Fruit fly (Drosophila melanogaster): ENCODE results near the gene Cmpk.

Cmpk gene

dm6 chr3R:26072477-26072876 lies 17.2 kb upstream of the Cmpk start (continued):
- TF ChIP-seq CG34224 (GFP tag; IDR thresholded peaks at IDR 0.05; ENCODE audit: partially characterized antibody) (no peak), CG11456 (GFP tag; IDR thresholded peaks at IDR 0.05) (0 out of 3 replicates have a peak, but pooled peaks have one; percentile 26), Fer1 (GFP tag; optimal IDR thresholded peaks at IDR 0.05) (no peak), ssp (GFP tag; IDR thresholded peaks at IDR 0.05) (0 out of 2 replicates have a peak, but pooled peaks have one; percentile 7), CG9817 (tag; optimal IDR thresholded peaks at IDR 0.05) (no peak), CG34422 (GFP tag; IDR thresholded peaks at IDR 0.05) (0 out of 3 replicates have a peak, but pooled peaks have one; percentile 47), sisA (GFP tag; IDR thresholded peaks at IDR 0.05) (0 out of 2 replicates have a peak, but pooled peaks have one; percentile 16), CG15011 (GFP tag; optimal IDR thresholded peaks at IDR 0.05) (no peak), gcm2 (GFP tag; optimal IDR thresholded peaks at IDR 0.05) (no peak), sd (tag; optimal IDR thresholded peaks at IDR 0.05) (no peak), CG11723 (GFP tag; optimal IDR thresholded peaks at IDR 0.05) (no peak), kay (GFP tag; optimal IDR thresholded peaks at IDR 0.05) (no peak), yki (optimal IDR thresholded peaks at IDR 0.05) (no peak), Dad (GFP tag; optimal IDR thresholded peaks at IDR 0.05) (no peak), CG7372 (GFP tag; IDR thresholded peaks at IDR 0.05) (no peak), CG11504 (tag; optimal IDR thresholded peaks at IDR 0.05) (peak; percentile 39), CG7357 (GFP tag; IDR thresholded peaks at IDR 0.05) (no peak), Poxn (GFP tag; IDR thresholded peaks at IDR 0.05) (no peak), Hr51 (GFP tag; optimal IDR thresholded peaks at IDR 0.05) (no peak), trem (tag; optimal IDR thresholded peaks at IDR 0.05) (no peak), klu (GFP tag; IDR thresholded peaks at IDR 0.05) (no peak), CG9215 (GFP tag; IDR thresholded peaks at IDR 0.05) (no peak), Xbp1 (GFP tag; optimal IDR thresholded peaks at IDR 0.05) (no peak), CTCF (GFP tag; optimal IDR thresholded peaks at IDR 0.05) (no peak), gsb-n (tag; optimal IDR thresholded peaks at IDR 0.05) (peak; percentile 10), Mes4 (GFP tag; optimal IDR thresholded peaks at IDR 0.05) (no peak), slp2 (GFP tag; optimal IDR thresholded peaks at IDR 0.05) (no peak), grau (tag; optimal IDR thresholded peaks at IDR 0.05) (no peak), nerfin-1 (tag; optimal IDR thresholded peaks at IDR 0.05) (no peak), Bdp1 (GFP tag; optimal IDR thresholded peaks at IDR 0.05) (no peak), trh (GFP tag; optimal IDR thresholded peaks at IDR 0.05) (no peak), ap (GFP tag; IDR thresholded peaks at IDR 0.05) (peak; percentile 34; the same call in 1 of the 2 replicates), sob (GFP tag; IDR thresholded peaks at IDR 0.05) (no peak), CG13775 (GFP tag; optimal IDR thresholded peaks at IDR 0.05) (no peak), Gug (GFP tag; IDR thresholded peaks at IDR 0.05) (no peak; the same call in 3 of the 4 replicates), jumu (GFP tag; optimal IDR thresholded peaks at IDR 0.05) (no peak), luna (GFP tag; optimal IDR thresholded peaks at IDR 0.05) (no peak), CG30020 (tag; optimal IDR thresholded peaks at IDR 0.05) (no peak), CG31224 (GFP tag; IDR thresholded peaks at IDR 0.05) (no peak), CG4404 (GFP tag; IDR thresholded peaks at IDR 0.05) (no peak), Eip74EF (GFP tag; optimal IDR thresholded peaks at IDR 0.05) (no peak), Hr3 (GFP tag; optimal IDR thresholded peaks at IDR 0.05) (no peak), MBD-R2 (GFP tag; IDR thresholded peaks at IDR 0.05) (no peak), Dip2 (GFP tag; IDR thresholded peaks at IDR 0.05) (no peak), CG9609 (GFP tag; optimal IDR thresholded peaks at IDR 0.05) (no peak), ash1 (GFP tag; optimal IDR thresholded peaks at IDR 0.05) (no peak), seq (GFP tag; IDR thresholded peaks at IDR 0.05) (no peak), Sin3A (optimal IDR thresholded peaks at IDR 0.05) (no peak), fu2 (GFP tag; optimal IDR thresholded peaks at IDR 0.05) (no peak), Tbp (GFP tag; optimal IDR thresholded peaks at IDR 0.05) (no peak), dysf (GFP tag; IDR thresholded peaks at IDR 0.05) (peak; percentile 42; the same call in 1 of the 3 replicates), CG10654 (GFP tag; optimal IDR thresholded peaks at IDR 0.05) (no peak), Doc3 (GFP tag; IDR thresholded peaks at IDR 0.05; ENCODE audit: partially characterized antibody) (no peak)

All from whole organism, embryonic.